Worm (Caenorhabditis elegans): ENCODE measurements around the gene cest-6.

ce11 chrIV:6905428-6905827 lies 22.9 kb downstream of the cest-6 start:
- no peak for TF ChIP-seq him-1 (tag; optimal IDR thresholded peaks at IDR 0.05)
- TF ChIP-seq W03F9.2 (tag; optimal IDR thresholded peaks at IDR 0.05): no peak
